Fruit fly (Drosophila melanogaster) whole organism, adult: ENCODE data around the gene CG17672.

Experiments used
- CG7045 ChIP-seq: fragments of 200-800 bp; sonication (Bioruptor generic); optimal IDR thresholded peaks from 2 replicates; lab custom pipeline; 2017; ENCODE audit warnings: missing biosample characterization, mild to moderate bottlenecking, missing genetic modification characterization
- Hr96 ChIP-seq: fragments of 200-800 bp; sonication (Bioruptor generic); optimal IDR thresholded peaks from 2 replicates; lab custom pipeline; 2016; ENCODE audit warnings: missing biosample characterization, missing genetic modification characterization
- Mnt ChIP-seq: fragments of 200-800 bp; sonication (Bioruptor generic); optimal IDR thresholded peaks from 2 replicates; lab custom pipeline; 2016; ENCODE audit warnings: missing biosample characterization, mild to moderate bottlenecking, missing genetic modification characterization
- cic ChIP-seq: fragments of 200-800 bp; sonication (Bioruptor generic); optimal IDR thresholded peaks from 2 replicates; lab custom pipeline; 2017; ENCODE audit warnings: missing biosample characterization, mild to moderate bottlenecking, missing genetic modification characterization, moderate library complexity
- kay ChIP-seq: fragments of 200-800 bp; sonication (Bioruptor generic); peaks from one replicate; lab custom pipeline; 2016; ENCODE audit warnings: missing biosample characterization, missing genetic modification characterization, borderline replicate concordance
- toe ChIP-seq: fragments of 200-800 bp; sonication (Bioruptor generic); optimal IDR thresholded peaks from 2 replicates; lab custom pipeline; 2016; ENCODE audit warnings: missing biosample characterization, missing genetic modification characterization

- TF ChIP-seq Hr96 (no peak), cic (GFP tag; lab: Kevin White, UChicago) (no peak), Mnt (GFP tag; lab: Kevin White, UChicago) (no peak), CG7045 (peak; percentile 34), toe (no peak), kay (GFP tag; lab: Kevin White, UChicago) (no peak)
These were observed 7.0 kb upstream of the CG17672 start for dm6 chr3L:13021727-13022126.
